Worm (Caenorhabditis elegans) whole organism, mixed stage, embryonic: ENCODE measurements around the gene H06I04.6.

Source experiments
- bed-3 ChIP-seq: fragments of 200-800 bp; sonication (Bioruptor generic); optimal IDR thresholded peaks from 3 replicates; lab custom pipeline; 2018; ENCODE audit warnings: mild to moderate bottlenecking, missing genetic modification characterization, moderate library complexity, missing compliant biosample characterization
- blmp-1 ChIP-seq: fragments of 150-350 bp; optimal IDR thresholded peaks from 2 replicates; lab custom pipeline; 2014; ENCODE audit warnings: missing biosample characterization, missing genetic modification characterization
- ceh-39 ChIP-seq: fragments of 150-350 bp; optimal IDR thresholded peaks from 2 replicates; lab custom pipeline; 2014; ENCODE audit warnings: missing biosample characterization, missing genetic modification characterization
- ceh-43 ChIP-seq: fragments of 200-800 bp; sonication (Bioruptor generic); optimal IDR thresholded peaks from 2 replicates; lab custom pipeline; 2018; ENCODE audit warnings: mild to moderate bottlenecking, missing genetic modification characterization, moderate library complexity, missing compliant biosample characterization
- ceh-83 ChIP-seq: fragments of 200-800 bp; sonication (Bioruptor generic); optimal IDR thresholded peaks from 2 replicates; lab custom pipeline; 2018; ENCODE audit warnings: mild to moderate bottlenecking, missing genetic modification characterization, missing compliant biosample characterization
- ces-1 ChIP-seq: fragments of 150-350 bp; optimal IDR thresholded peaks from 2 replicates; lab custom pipeline; 2014; ENCODE audit warnings: missing biosample characterization, missing genetic modification reagents, missing genetic modification characterization
- drap-1 ChIP-seq: fragments of 200-800 bp; sonication (Bioruptor generic); optimal IDR thresholded peaks from 3 replicates; lab custom pipeline; 2018; ENCODE audit warnings: mild to moderate bottlenecking, missing genetic modification characterization, missing compliant biosample characterization
- elt-1 ChIP-seq: sonication (generic microtip); optimal IDR thresholded peaks from 2 replicates; lab custom pipeline; 2017; ENCODE audit warnings: missing genetic modification characterization, mild to moderate bottlenecking, missing compliant biosample characterization, antibody characterized with exemption, moderate library complexity, borderline replicate concordance; ENCODE audit not compliant: insufficient read depth
- elt-3 ChIP-seq: fragments of 150-350 bp; optimal IDR thresholded peaks from 2 replicates; lab custom pipeline; 2014; ENCODE audit warnings: missing biosample characterization, missing genetic modification characterization
- ham-2 ChIP-seq: fragments of 200-800 bp; sonication (Bioruptor generic); optimal IDR thresholded peaks from 2 replicates; lab custom pipeline; 2018; ENCODE audit warnings: mild to moderate bottlenecking, missing genetic modification characterization, missing compliant biosample characterization
- hlh-1 ChIP-seq: fragments of 150-350 bp; optimal IDR thresholded peaks from 2 replicates; lab custom pipeline; 2014; ENCODE audit warnings: missing biosample characterization, missing genetic modification reagents, missing genetic modification characterization
- lin-13 ChIP-seq: fragments of 150-350 bp; optimal IDR thresholded peaks from 2 replicates; lab custom pipeline; 2014; ENCODE audit warnings: missing biosample characterization, missing genetic modification characterization
- lin-32 ChIP-seq: fragments of 200-800 bp; sonication (Bioruptor generic); optimal IDR thresholded peaks from 2 replicates; lab custom pipeline; 2018; ENCODE audit warnings: mild to moderate bottlenecking, missing genetic modification characterization, missing compliant biosample characterization
- mab-5 ChIP-seq: fragments of 150-350 bp; optimal IDR thresholded peaks from 2 replicates; lab custom pipeline; 2014; ENCODE audit warnings: missing biosample characterization, missing genetic modification characterization
- nhr-12 ChIP-seq: fragments of 150-350 bp; optimal IDR thresholded peaks from 2 replicates; lab custom pipeline; 2014; ENCODE audit warnings: missing biosample characterization, missing genetic modification characterization
- nhr-2 ChIP-seq: fragments of 150-350 bp; optimal IDR thresholded peaks from 2 replicates; lab custom pipeline; 2014; ENCODE audit warnings: missing biosample characterization, missing genetic modification characterization
- nhr-237 ChIP-seq: fragments of 150-350 bp; optimal IDR thresholded peaks from 2 replicates; lab custom pipeline; 2014; ENCODE audit warnings: missing biosample characterization, missing genetic modification characterization
- nhr-76 ChIP-seq: sonication (generic microtip); optimal IDR thresholded peaks from 2 replicates; lab custom pipeline; 2017; ENCODE audit warnings: missing biosample characterization, missing genetic modification characterization
- pha-4 ChIP-seq: fragments of 150-350 bp; optimal IDR thresholded peaks from 2 replicates; lab custom pipeline; 2018; ENCODE audit warnings: missing biosample characterization, missing genetic modification reagents, missing genetic modification characterization
- sem-2 ChIP-seq: fragments of 200-800 bp; sonication (Bioruptor generic); optimal IDR thresholded peaks from 2 replicates; lab custom pipeline; 2018; ENCODE audit warnings: mild to moderate bottlenecking, missing genetic modification characterization, missing compliant biosample characterization
- snpc-4 ChIP-seq: fragments of 150-350 bp; optimal IDR thresholded peaks from 2 replicates; lab custom pipeline; 2014; ENCODE audit warnings: missing biosample characterization, missing genetic modification characterization
- sptf-1 ChIP-seq: sonication (generic microtip); optimal IDR thresholded peaks from 2 replicates; lab custom pipeline; 2017; ENCODE audit warnings: mild to moderate bottlenecking, missing genetic modification characterization, moderate library complexity, missing compliant biosample characterization
- tbx-8 ChIP-seq: fragments of 200-800 bp; sonication (Bioruptor generic); optimal IDR thresholded peaks from 2 replicates; lab custom pipeline; 2018; ENCODE audit warnings: mild to moderate bottlenecking, missing genetic modification characterization, moderate library complexity, missing compliant biosample characterization
- unc-39 ChIP-seq: fragments of 150-350 bp; optimal IDR thresholded peaks from 2 replicates; lab custom pipeline; 2014; ENCODE audit warnings: missing biosample characterization, missing genetic modification characterization
- unc-62 ChIP-seq: fragments of 150-350 bp; optimal IDR thresholded peaks from 2 replicates; lab custom pipeline; 2014; ENCODE audit warnings: missing biosample characterization, missing genetic modification reagents, missing genetic modification characterization
- zip-8 ChIP-seq: fragments of 150-350 bp; optimal IDR thresholded peaks from 2 replicates; lab custom pipeline; 2014; ENCODE audit warnings: missing biosample characterization, missing genetic modification characterization
- ztf-11 ChIP-seq: fragments of 150-350 bp; optimal IDR thresholded peaks from 2 replicates; lab custom pipeline; 2014; ENCODE audit warnings: missing biosample characterization, missing genetic modification characterization

The H06I04.6 gene

ce11 chrIII:3104536-3104935 lies 40.4 kb upstream of the H06I04.6 start:
- TF ChIP-seq ceh-43 (GFP tag; lab: Kevin White, UChicago), result no peak
- TF ChIP-seq elt-3 (tag; lab: Kevin White, UChicago), result no peak
- TF ChIP-seq unc-39, result no peak
- no peak for TF ChIP-seq ceh-39 (tag; lab: Kevin White, UChicago)
- peak; percentile 6 for TF ChIP-seq unc-62 (GFP tag; lab: Kevin White, UChicago)
- peak; percentile 6 for TF ChIP-seq hlh-1 (tag; lab: Kevin White, UChicago)

ce11 chrIII:3103905-3104360 lies 39.8 kb upstream of the H06I04.6 start, which contains the start of gene Y53G8B.2:
Y53G8B.2 (minus strand) TSS chrIII:3103955.
- TF ChIP-seq nhr-2 (tag; lab: Kevin White, UChicago) (no peak), bed-3 (GFP tag; lab: Kevin White, UChicago) (no peak)

- TF ChIP-seq snpc-4 (tag; lab: Kevin White, UChicago) (no peak), zip-8 (tag; lab: Kevin White, UChicago) (no peak), ztf-11 (tag; lab: Kevin White, UChicago) (no peak), ham-2 (GFP tag; lab: Kevin White, UChicago) (no peak), ceh-39 (tag; lab: Kevin White, UChicago) (no peak), pha-4 (tag; lab: Kevin White, UChicago) (no peak), tbx-8 (GFP tag; lab: Kevin White, UChicago) (no peak), elt-1 (tag; lab: Kevin White, UChicago) (no peak), bed-3 (GFP tag; lab: Kevin White, UChicago) (no peak), lin-32 (GFP tag; lab: Kevin White, UChicago) (no peak), hlh-1 (tag; lab: Kevin White, UChicago) (no peak), drap-1 (GFP tag; lab: Kevin White, UChicago) (no peak), elt-3 (tag; lab: Kevin White, UChicago) (no peak), nhr-12 (tag; lab: Kevin White, UChicago) (no peak), sptf-1 (tag; lab: Kevin White, UChicago) (no peak), ceh-43 (GFP tag; lab: Kevin White, UChicago) (no peak), blmp-1 (tag; lab: Kevin White, UChicago) (no peak), mab-5 (no peak), nhr-237 (tag; lab: Kevin White, UChicago) (no peak), lin-13 (no peak)
These were observed 36.6 kb upstream of the H06I04.6 start for ce11 chrIII:3100593-3101270.

- TF ChIP-seq nhr-12 (tag; lab: Kevin White, UChicago) (no peak), blmp-1 (tag; lab: Kevin White, UChicago) (no peak), lin-13 (no peak)
These were observed 36.0 kb upstream of the H06I04.6 start for ce11 chrIII:3100124-3100523.

ce11 chrIII:3099407-3099806 lies 35.3 kb upstream of the H06I04.6 start:
- TF ChIP-seq nhr-12 (tag; lab: Kevin White, UChicago) (no peak), ceh-83 (no peak), elt-3 (tag; lab: Kevin White, UChicago) (no peak), nhr-237 (tag; lab: Kevin White, UChicago) (no peak), mab-5 (no peak), sem-2 (no peak), ces-1 (no peak), ham-2 (GFP tag; lab: Kevin White, UChicago) (no peak), ceh-43 (GFP tag; lab: Kevin White, UChicago) (no peak)

- TF ChIP-seq nhr-76 (no peak), drap-1 (GFP tag; lab: Kevin White, UChicago) (no peak), tbx-8 (GFP tag; lab: Kevin White, UChicago) (no peak), ceh-83 (no peak), ces-1 (peak; percentile 27)
These were observed 31.9 kb upstream of the H06I04.6 start for ce11 chrIII:3096091-3096490.
